Fruit fly (Drosophila melanogaster) whole organism, embryonic: ENCODE data around the gene Sgp.

ENCODE experiments used
- Ada2b ChIP-seq: fragments of 200-800 bp; sonication (Bioruptor generic); IDR thresholded peaks from 2 replicates; pipeline ENCODE4 v1.3.6; 2022; ENCODE audit warnings: missing biosample characterization, missing genetic modification characterization
- B-H1 ChIP-seq: fragments of 200-800 bp; sonication (Bioruptor generic); IDR thresholded peaks from 3 replicates; pipeline ENCODE4 v1.3.6; 2022; ENCODE audit warnings: missing biosample characterization, missing genetic modification characterization
- C15 ChIP-seq: fragments of 200-800 bp; sonication (Bioruptor generic); IDR thresholded peaks from 3 replicates; pipeline ENCODE4 v1.3.6; 2022; ENCODE audit warnings: missing biosample characterization, missing genetic modification characterization
- CG10209 ChIP-seq: fragments of 200-800 bp; sonication (Bioruptor generic); optimal IDR thresholded peaks from 3 replicates; lab custom pipeline; 2017; ENCODE audit warnings: missing biosample characterization, mild to moderate bottlenecking, missing genetic modification characterization, missing genetic modification reagents
- CG10431 ChIP-seq: fragments of 200-800 bp; sonication (Bioruptor generic); optimal IDR thresholded peaks from 3 replicates; lab custom pipeline; 2018; ENCODE audit warnings: missing biosample characterization, mild to moderate bottlenecking, missing genetic modification characterization
- CG1233 ChIP-seq: fragments of 200-800 bp; sonication (Bioruptor generic); optimal IDR thresholded peaks from 4 replicates; lab custom pipeline; 2018; ENCODE audit warnings: missing biosample characterization, mild to moderate bottlenecking, missing genetic modification characterization
- CG12744 ChIP-seq: fragments of 200-800 bp; sonication (Bioruptor generic); optimal IDR thresholded peaks from 2 replicates; lab custom pipeline; 2016; ENCODE audit warnings: missing biosample characterization, missing genetic modification characterization
- CG16863 ChIP-seq: fragments of 200-800 bp; sonication (Bioruptor generic); optimal IDR thresholded peaks from 3 replicates; lab custom pipeline; 2016; ENCODE audit warnings: missing biosample characterization, missing genetic modification characterization
- CG17359 ChIP-seq: fragments of 200-800 bp; sonication (Bioruptor generic); optimal IDR thresholded peaks from 3 replicates; lab custom pipeline; 2018; ENCODE audit warnings: missing biosample characterization, mild to moderate bottlenecking, missing genetic modification characterization, moderate library complexity
- CG17361 ChIP-seq: fragments of 200-800 bp; sonication (Bioruptor generic); IDR thresholded peaks from 3 replicates; pipeline ENCODE4 v1.3.6; 2022; ENCODE audit warnings: missing biosample characterization, missing genetic modification characterization
- CG32532 ChIP-seq: fragments of 200-800 bp; sonication (Bioruptor generic); IDR thresholded peaks from 2 replicates; pipeline ENCODE4 v1.3.6; 2022; ENCODE audit warnings: missing biosample characterization, missing genetic modification characterization
- CG32767 ChIP-seq: fragments of 200-800 bp; sonication (Bioruptor generic); IDR thresholded peaks from 2 replicates; pipeline ENCODE4 v1.3.6; 2022; ENCODE audit warnings: missing biosample characterization, missing genetic modification characterization
- CG34422 ChIP-seq: fragments of 200-800 bp; sonication (Bioruptor generic); IDR thresholded peaks from 3 replicates; pipeline ENCODE4 v1.3.6; 2022; ENCODE audit warnings: missing biosample characterization, missing genetic modification characterization
- CG5953 ChIP-seq: fragments of 200-800 bp; sonication (Bioruptor generic); IDR thresholded peaks from 2 replicates; pipeline ENCODE4 v1.3.6; 2022; ENCODE audit warnings: missing biosample characterization, missing genetic modification characterization
- CG6683 ChIP-seq: fragments of 200-800 bp; sonication (Bioruptor generic); optimal IDR thresholded peaks from 2 replicates; lab custom pipeline; 2017; ENCODE audit warnings: missing biosample characterization, mild to moderate bottlenecking, missing genetic modification characterization, missing genetic modification reagents
- CG7745 ChIP-seq: fragments of 200-800 bp; sonication (Bioruptor generic); optimal IDR thresholded peaks from 2 replicates; lab custom pipeline; 2018; ENCODE audit warnings: missing biosample characterization, mild to moderate bottlenecking, missing genetic modification characterization, moderate library complexity
- CG8089 ChIP-seq: fragments of 200-800 bp; sonication (Bioruptor generic); optimal IDR thresholded peaks from 3 replicates; lab custom pipeline; 2016; ENCODE audit warnings: missing biosample characterization, missing genetic modification characterization
- CG8388 ChIP-seq: fragments of 200-800 bp; sonication (Bioruptor generic); optimal IDR thresholded peaks from 2 replicates; lab custom pipeline; 2019; ENCODE audit warnings: missing biosample characterization, mild to moderate bottlenecking, missing genetic modification characterization, moderate library complexity
- CkIIα-i1 ChIP-seq: fragments of 200-800 bp; sonication (Bioruptor generic); IDR thresholded peaks from 2 replicates; pipeline ENCODE4 v1.3.6; 2022; ENCODE audit warnings: missing biosample characterization, missing genetic modification characterization
- Dip2 ChIP-seq: fragments of 200-800 bp; sonication (Bioruptor generic); IDR thresholded peaks from 2 replicates; pipeline ENCODE4 v1.3.6; 2022; ENCODE audit warnings: missing biosample characterization, missing genetic modification characterization
- HHEX ChIP-seq: fragments of 200-800 bp; sonication (Bioruptor generic); optimal IDR thresholded peaks from 3 replicates; lab custom pipeline; 2017; ENCODE audit warnings: missing biosample characterization, mild to moderate bottlenecking, missing genetic modification characterization, missing genetic modification reagents
- HLHmδ ChIP-seq: fragments of 200-800 bp; sonication (Bioruptor generic); optimal IDR thresholded peaks from 2 replicates; lab custom pipeline; 2018; ENCODE audit warnings: missing biosample characterization, mild to moderate bottlenecking, missing genetic modification characterization, moderate library complexity
- Hr51 ChIP-seq, 2 experiments: fragments of 200-800 bp; sonication (Bioruptor generic); optimal IDR thresholded peaks; 2 replicates in 1 of 2; 3 replicates in 1 of 2; lab custom pipeline; 2016 to 2018; ENCODE audit warnings: missing biosample characterization in 2 of 2, missing genetic modification characterization in 2 of 2, mild to moderate bottlenecking in 1 of 2, moderate library complexity in 1 of 2
- Max ChIP-seq: fragments of 200-800 bp; sonication (Bioruptor generic); optimal IDR thresholded peaks from 2 replicates; lab custom pipeline; 2016; ENCODE audit warnings: missing biosample characterization, mild to moderate bottlenecking, missing genetic modification characterization
- Myb ChIP-seq: fragments of 200-800 bp; sonication (Bioruptor generic); optimal IDR thresholded peaks from 2 replicates; lab custom pipeline; 2016; ENCODE audit warnings: missing biosample characterization, missing genetic modification characterization
- NFAT ChIP-seq: fragments of 200-800 bp; sonication (Bioruptor generic); IDR thresholded peaks from 2 replicates; pipeline ENCODE4 v1.3.6; 2022; ENCODE audit warnings: missing biosample characterization, missing genetic modification characterization
- Neu2 ChIP-seq: fragments of 200-800 bp; sonication (Bioruptor generic); optimal IDR thresholded peaks from 3 replicates; lab custom pipeline; 2016; ENCODE audit warnings: missing biosample characterization, missing genetic modification characterization, borderline replicate concordance
- Six4 ChIP-seq: fragments of 200-800 bp; sonication (Bioruptor generic); optimal IDR thresholded peaks from 2 replicates; lab custom pipeline; 2016; ENCODE audit warnings: missing biosample characterization, missing genetic modification characterization
- Tbp ChIP-seq: fragments of >200 bp; optimal IDR thresholded peaks from 2 replicates; lab custom pipeline; 2018; ENCODE audit warnings: missing biosample characterization, missing genetic modification characterization
- Trl ChIP-seq, 3 experiments: fragments of >200 bp in 2 of 3; fragments of 200-800 bp in 1 of 3; sonication (Bioruptor generic) in 1 of 3; optimal IDR thresholded peaks; 2 replicates in 1 of 3; 3 replicates in 2 of 3; lab custom pipeline; 2016 to 2017; ENCODE audit warnings: missing biosample characterization in 1 of 3, missing genetic modification characterization in 1 of 3
- Vsx1 ChIP-seq: fragments of 200-800 bp; sonication (Bioruptor generic); optimal IDR thresholded peaks from 2 replicates; lab custom pipeline; 2017; ENCODE audit warnings: missing biosample characterization, mild to moderate bottlenecking, missing genetic modification characterization, missing genetic modification reagents
- al ChIP-seq: fragments of 200-800 bp; sonication (Bioruptor generic); IDR thresholded peaks from 2 replicates; pipeline ENCODE4 v1.3.6; 2022; ENCODE audit warnings: missing biosample characterization, missing genetic modification characterization
- caup ChIP-seq: fragments of 200-800 bp; sonication (Bioruptor generic); optimal IDR thresholded peaks from 3 replicates; lab custom pipeline; 2017; ENCODE audit warnings: missing biosample characterization, mild to moderate bottlenecking, missing genetic modification characterization, moderate library complexity; ENCODE audit not compliant: severe bottlenecking
- cg ChIP-seq: fragments of 200-800 bp; sonication (Bioruptor generic); optimal IDR thresholded peaks from 3 replicates; lab custom pipeline; 2019; ENCODE audit warnings: missing biosample characterization, mild to moderate bottlenecking, missing genetic modification characterization, moderate library complexity
- chm ChIP-seq: fragments of 200-800 bp; sonication (Bioruptor generic); IDR thresholded peaks from 2 replicates; pipeline ENCODE4 v1.3.6; 2022; ENCODE audit warnings: missing biosample characterization, missing genetic modification characterization
- corto ChIP-seq: fragments of 200-800 bp; sonication (Bioruptor generic); optimal IDR thresholded peaks from 2 replicates; lab custom pipeline; 2016; ENCODE audit warnings: missing biosample characterization, mild to moderate bottlenecking, missing genetic modification characterization, moderate library complexity
- crol ChIP-seq: fragments of 200-800 bp; sonication (Bioruptor generic); IDR thresholded peaks from 2 replicates; pipeline ENCODE4 v1.3.6; 2022; ENCODE audit warnings: missing biosample characterization, missing genetic modification characterization
- gem ChIP-seq: fragments of 200-800 bp; sonication (Bioruptor generic); optimal IDR thresholded peaks from 2 replicates; lab custom pipeline; 2019; ENCODE audit warnings: missing biosample characterization, mild to moderate bottlenecking, missing genetic modification characterization, moderate library complexity
- her ChIP-seq: fragments of 200-800 bp; sonication (Bioruptor generic); optimal IDR thresholded peaks from 2 replicates; lab custom pipeline; 2016; ENCODE audit warnings: missing biosample characterization, missing genetic modification characterization
- jumu ChIP-seq: fragments of 200-800 bp; sonication (Bioruptor generic); optimal IDR thresholded peaks from 3 replicates; lab custom pipeline; 2016; ENCODE audit warnings: missing biosample characterization, missing genetic modification characterization
- lola ChIP-seq, 3 experiments: fragments of >200 bp in 2 of 3; fragments of 200-800 bp in 1 of 3; sonication (Bioruptor generic) in 1 of 3; optimal IDR thresholded peaks; 2 replicates each; lab custom pipeline; 2017 to 2019; ENCODE audit warnings: missing biosample characterization in 3 of 3, missing genetic modification characterization in 3 of 3, mild to moderate bottlenecking in 1 of 3, moderate library complexity in 1 of 3
- pita ChIP-seq: fragments of 200-800 bp; sonication (Bioruptor generic); optimal IDR thresholded peaks from 2 replicates; lab custom pipeline; 2017; ENCODE audit warnings: missing biosample characterization, mild to moderate bottlenecking, missing genetic modification characterization
- pnt ChIP-seq: fragments of 200-800 bp; sonication (Bioruptor generic); optimal IDR thresholded peaks from 3 replicates; lab custom pipeline; 2016; ENCODE audit warnings: missing biosample characterization, missing genetic modification characterization
- pum ChIP-seq: fragments of 200-800 bp; sonication (Bioruptor generic); optimal IDR thresholded peaks from 2 replicates; lab custom pipeline; 2016; ENCODE audit warnings: missing biosample characterization, missing genetic modification characterization
- ro ChIP-seq: fragments of 200-800 bp; sonication (Bioruptor generic); IDR thresholded peaks from 2 replicates; pipeline ENCODE4 v1.3.6; 2022; ENCODE audit warnings: missing biosample characterization, missing genetic modification characterization
- sc ChIP-seq, 3 experiments: fragments of >200 bp in 2 of 3; fragments of 200-800 bp in 1 of 3; sonication (Bioruptor generic) in 1 of 3; optimal IDR thresholded peaks; 2 replicates in 2 of 3; 3 replicates in 1 of 3; lab custom pipeline; 2017; ENCODE audit warnings: mild to moderate bottlenecking in 1 of 3, missing biosample characterization in 1 of 3, missing genetic modification characterization in 1 of 3, missing genetic modification reagents in 1 of 3
- shn ChIP-seq: fragments of 200-800 bp; sonication (Bioruptor generic); optimal IDR thresholded peaks from 3 replicates; lab custom pipeline; 2016; ENCODE audit warnings: missing biosample characterization, missing genetic modification characterization
- tna ChIP-seq: fragments of 200-800 bp; sonication (Bioruptor generic); IDR thresholded peaks from 2 replicates; pipeline ENCODE4 v1.3.6; 2022; ENCODE audit warnings: missing biosample characterization, missing genetic modification characterization; ENCODE audit not compliant: partially characterized antibody
- trem ChIP-seq: fragments of 200-800 bp; optimal IDR thresholded peaks from 3 replicates; lab custom pipeline; 2019; ENCODE audit warnings: missing biosample characterization, mild to moderate bottlenecking, missing genetic modification characterization, moderate library complexity
- zfh1 ChIP-seq: fragments of 200-800 bp; sonication (Bioruptor generic); IDR thresholded peaks from 3 replicates; pipeline ENCODE4 v1.3.6; 2022; ENCODE audit warnings: missing biosample characterization, missing genetic modification characterization

The Sgp gene

DNA sequence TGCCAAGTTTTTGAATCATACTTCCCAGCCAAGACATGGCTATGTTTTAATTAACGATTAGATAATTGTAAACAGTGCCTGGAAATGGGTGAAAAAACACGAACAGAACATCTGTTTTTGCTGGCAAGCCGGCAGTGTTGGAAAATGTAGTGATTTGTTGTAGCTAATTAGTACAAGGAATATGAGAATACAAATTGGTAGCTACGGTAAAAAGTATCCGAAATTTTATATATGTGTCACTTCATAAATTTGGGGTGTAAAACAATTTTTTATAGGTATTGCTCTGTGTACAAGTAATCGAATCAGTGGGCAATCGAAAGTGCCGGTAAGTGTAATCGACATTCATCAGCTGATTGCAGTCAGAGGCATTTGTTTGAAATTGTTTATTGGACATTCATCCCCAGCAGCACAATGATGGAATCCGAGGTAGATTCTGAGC, 2.2 kb upstream of the Sgp start, which contains the start of the genes mRpL51 and Uba4 (continued):
- TF ChIP-seq gem (tag; lab: Kevin White, UChicago), result no peak
- peak; percentile 26 for TF ChIP-seq CG8388 (GFP tag; lab: Kevin White, UChicago)
- TF ChIP-seq crol (GFP tag; lab: Robert Waterston, UW), result no peak
- TF ChIP-seq NFAT (GFP tag; lab: Robert Waterston, UW), result no peak
- no peak for TF ChIP-seq CG8089
- no peak for TF ChIP-seq Ada2b (GFP tag; lab: Robert Waterston, UW)
- TF ChIP-seq Trl (optimal IDR thresholded peaks at IDR 0.05; lab: Kevin White, UChicago), result no peak
- peak; percentile 30 for TF ChIP-seq Trl (GFP tag; optimal IDR thresholded peaks at IDR 0.05; lab: Kevin White, UChicago)
- no peak for TF ChIP-seq ro (GFP tag; lab: Robert Waterston, UW)
- TF ChIP-seq Max (GFP tag; lab: Kevin White, UChicago), result peak; percentile 44
- no peak for TF ChIP-seq CG32532 (GFP tag; lab: Robert Waterston, UW)
- TF ChIP-seq pum, result peak; percentile 25
- TF ChIP-seq her (GFP tag; lab: Kevin White, UChicago), result peak; percentile 55
- peak; percentile 100 for TF ChIP-seq Vsx1 (GFP tag; lab: Kevin White, UChicago)
- TF ChIP-seq CG32767 (GFP tag; lab: Robert Waterston, UW), result no peak
- TF ChIP-seq Myb (GFP tag; lab: Kevin White, UChicago), result peak; percentile 48
- TF ChIP-seq CG10431 (GFP tag; lab: Kevin White, UChicago), result no peak
- no peak for TF ChIP-seq CG1233 (GFP tag; lab: Kevin White, UChicago)
- no peak for TF ChIP-seq shn (GFP tag; lab: Kevin White, UChicago)
- TF ChIP-seq CG10209 (GFP tag; lab: Kevin White, UChicago), result no peak
- no peak for TF ChIP-seq sc (optimal IDR thresholded peaks at IDR 0.05; lab: Kevin White, UChicago)
- no peak for TF ChIP-seq sc (GFP tag; optimal IDR thresholded peaks at IDR 0.05; lab: Kevin White, UChicago)
- TF ChIP-seq cg (GFP tag; lab: Kevin White, UChicago), result no peak
- TF ChIP-seq pita (GFP tag; lab: Kevin White, UChicago), result no peak
- TF ChIP-seq Hr51 (GFP tag; optimal IDR thresholded peaks at IDR 0.05; lab: Kevin White, UChicago), result peak in 1 of 2 experiments; percentile 10
- no peak for TF ChIP-seq HHEX (GFP tag; lab: Kevin White, UChicago)
- TF ChIP-seq CG6683, result no peak
- TF ChIP-seq CG17361 (GFP tag; lab: Robert Waterston, UW), result no peak
- TF ChIP-seq al, result no peak
- no peak for TF ChIP-seq C15
- TF ChIP-seq corto (GFP tag; lab: Kevin White, UChicago), result no peak
- TF ChIP-seq pnt, result peak; percentile 9
- no peak for TF ChIP-seq Tbp
- TF ChIP-seq Neu2 (GFP tag; lab: Kevin White, UChicago), result no peak
- TF ChIP-seq Six4, result peak; percentile 37
- TF ChIP-seq zfh1, result no peak
- no peak for TF ChIP-seq CG16863 (GFP tag; lab: Kevin White, UChicago)
- no peak for TF ChIP-seq CG7745 (tag; lab: Kevin White, UChicago)
- TF ChIP-seq HLHmδ (GFP tag; lab: Kevin White, UChicago), result no peak
- no peak for TF ChIP-seq chm
- no peak for TF ChIP-seq tna
- TF ChIP-seq Dip2 (GFP tag; lab: Robert Waterston, UW), result no peak
- no peak for TF ChIP-seq caup (GFP tag; lab: Kevin White, UChicago)
- peak; percentile 65; the same call in 1 of the 3 replicates for TF ChIP-seq CG34422 (GFP tag; lab: Robert Waterston, UW)
- no peak for TF ChIP-seq CG5953 (GFP tag; lab: Robert Waterston, UW)
- TF ChIP-seq B-H1 (GFP tag; lab: Robert Waterston, UW), result no peak
- TF ChIP-seq CkIIα-i1, result no peak
- peak; percentile 78 for TF ChIP-seq trem
- no peak for TF ChIP-seq CG17359 (tag; lab: Kevin White, UChicago)
- TF ChIP-seq lola (GFP tag; optimal IDR thresholded peaks at IDR 0.05; lab: Kevin White, UChicago), result no peak
- TF ChIP-seq CG12744 (GFP tag; lab: Kevin White, UChicago), result peak; percentile 6
- TF ChIP-seq jumu (GFP tag; lab: Kevin White, UChicago), result peak; percentile 18
